Fruit fly (Drosophila melanogaster) whole organism, embryonic: ENCODE data around the gene CG17329.

Source experiments
- Antp ChIP-seq: fragments of 200-800 bp; sonication (Bioruptor generic); optimal IDR thresholded peaks from 3 replicates; lab custom pipeline; 2016; ENCODE audit warnings: missing biosample characterization, missing genetic modification characterization
- Awh ChIP-seq: fragments of 200-800 bp; sonication (Bioruptor generic); IDR thresholded peaks from 2 replicates; pipeline ENCODE4, ENCODE4 v1.3.6; 2022; ENCODE audit warnings: missing biosample characterization, missing genetic modification characterization
- CG10274 ChIP-seq: fragments of 200-800 bp; sonication (Bioruptor generic); optimal IDR thresholded peaks from 3 replicates; lab custom pipeline; 2017; ENCODE audit warnings: missing biosample characterization, mild to moderate bottlenecking, missing genetic modification characterization
- CG12071 ChIP-seq: fragments of 200-800 bp; sonication (Bioruptor generic); optimal IDR thresholded peaks from 3 replicates; lab custom pipeline; 2018; ENCODE audit warnings: missing biosample characterization, mild to moderate bottlenecking, missing genetic modification characterization
- CG14441 ChIP-seq: fragments of 200-800 bp; sonication (Bioruptor generic); IDR thresholded peaks from 2 replicates; pipeline ENCODE4 v1.3.6; 2022; ENCODE audit warnings: missing biosample characterization, missing genetic modification characterization
- CG14667 ChIP-seq: fragments of 200-800 bp; sonication (Bioruptor generic); IDR thresholded peaks from 2 replicates; pipeline ENCODE4 v1.3.6; 2022; ENCODE audit warnings: missing biosample characterization, missing genetic modification characterization
- CG14860 ChIP-seq: fragments of 200-800 bp; sonication (Bioruptor generic); IDR thresholded peaks from 3 replicates; pipeline ENCODE4 v1.3.6; 2022; ENCODE audit warnings: missing biosample characterization, missing genetic modification characterization; ENCODE audit not compliant: partially characterized antibody
- CG14965 ChIP-seq: fragments of 200-800 bp; sonication (Bioruptor generic); optimal IDR thresholded peaks from 2 replicates; lab custom pipeline; 2016; ENCODE audit warnings: missing biosample characterization, missing genetic modification characterization, borderline replicate concordance
- CG17186 ChIP-seq: fragments of 200-800 bp; sonication (Bioruptor generic); optimal IDR thresholded peaks from 3 replicates; lab custom pipeline; 2017; ENCODE audit warnings: missing biosample characterization, missing genetic modification reagents, missing genetic modification characterization
- CG18599 ChIP-seq: fragments of 200-800 bp; sonication (Bioruptor generic); optimal IDR thresholded peaks from 3 replicates; lab custom pipeline; 2017; ENCODE audit warnings: missing biosample characterization, missing genetic modification characterization, mild to moderate bottlenecking, moderate library complexity, missing genetic modification reagents
- CG32767 ChIP-seq: fragments of 200-800 bp; sonication (Bioruptor generic); IDR thresholded peaks from 2 replicates; pipeline ENCODE4 v1.3.6; 2022; ENCODE audit warnings: missing biosample characterization, missing genetic modification characterization
- CG3407 ChIP-seq: fragments of 200-800 bp; sonication (Bioruptor generic); optimal IDR thresholded peaks from 2 replicates; lab custom pipeline; 2018; ENCODE audit warnings: missing biosample characterization, mild to moderate bottlenecking, missing genetic modification characterization
- CG34376 ChIP-seq: fragments of 200-800 bp; sonication (Bioruptor generic); optimal IDR thresholded peaks from 2 replicates; lab custom pipeline; 2018; ENCODE audit warnings: missing biosample characterization, mild to moderate bottlenecking, missing genetic modification characterization
- CG6654 ChIP-seq: fragments of 200-800 bp; sonication (Bioruptor generic); optimal IDR thresholded peaks from 2 replicates; lab custom pipeline; 2017; ENCODE audit warnings: missing biosample characterization, mild to moderate bottlenecking, missing genetic modification characterization
- CG6813 ChIP-seq: fragments of 200-800 bp; sonication (Bioruptor generic); optimal IDR thresholded peaks from 2 replicates; lab custom pipeline; 2017; ENCODE audit warnings: missing biosample characterization, missing genetic modification characterization, mild to moderate bottlenecking, moderate library complexity, missing genetic modification reagents
- CG7839 ChIP-seq: fragments of 200-800 bp; sonication (Bioruptor generic); optimal IDR thresholded peaks from 3 replicates; lab custom pipeline; 2018; ENCODE audit warnings: missing biosample characterization, mild to moderate bottlenecking, missing genetic modification characterization, moderate library complexity
- Dek ChIP-seq: fragments of 200-800 bp; sonication (Bioruptor generic); optimal IDR thresholded peaks from 3 replicates; lab custom pipeline; 2019; ENCODE audit warnings: missing biosample characterization, mild to moderate bottlenecking, missing genetic modification characterization, moderate library complexity
- Ets97D ChIP-seq: fragments of 200-800 bp; sonication (Bioruptor generic); optimal IDR thresholded peaks from 3 replicates; lab custom pipeline; 2016; ENCODE audit warnings: missing biosample characterization, missing genetic modification characterization
- Fer2 ChIP-seq: fragments of 200-800 bp; sonication (Bioruptor generic); optimal IDR thresholded peaks from 2 replicates; lab custom pipeline; 2018; ENCODE audit warnings: missing biosample characterization, mild to moderate bottlenecking, missing genetic modification characterization, moderate library complexity
- Hey ChIP-seq: fragments of 200-800 bp; sonication (Bioruptor generic); optimal IDR thresholded peaks from 3 replicates; lab custom pipeline; 2018; ENCODE audit warnings: missing biosample characterization, mild to moderate bottlenecking, missing genetic modification characterization
- HmgD ChIP-seq: fragments of 200-800 bp; sonication (Bioruptor generic); optimal IDR thresholded peaks from 3 replicates; lab custom pipeline; 2016; ENCODE audit warnings: missing biosample characterization, missing genetic modification characterization
- Optix ChIP-seq: fragments of 200-800 bp; sonication (Bioruptor generic); IDR thresholded peaks from 3 replicates; pipeline ENCODE4 v1.3.6; 2022; ENCODE audit warnings: missing biosample characterization, missing genetic modification characterization
- Side ChIP-seq: fragments of 200-800 bp; sonication (Bioruptor generic); optimal IDR thresholded peaks from 2 replicates; lab custom pipeline; 2016; ENCODE audit warnings: missing biosample characterization, missing genetic modification characterization
- TFAM ChIP-seq: fragments of 200-800 bp; sonication (Bioruptor generic); optimal IDR thresholded peaks from 2 replicates; lab custom pipeline; 2017; ENCODE audit warnings: missing biosample characterization, missing genetic modification characterization, inconsistent platforms
- al ChIP-seq: fragments of 200-800 bp; sonication (Bioruptor generic); IDR thresholded peaks from 2 replicates; pipeline ENCODE4 v1.3.6; 2022; ENCODE audit warnings: missing biosample characterization, missing genetic modification characterization
- bab2 ChIP-seq: fragments of 200-800 bp; sonication (Bioruptor generic); optimal IDR thresholded peaks from 2 replicates; lab custom pipeline; 2016; ENCODE audit warnings: missing biosample characterization, missing genetic modification characterization
- bowl ChIP-seq: fragments of 200-800 bp; sonication (Bioruptor generic); IDR thresholded peaks from 2 replicates; pipeline ENCODE4 v1.3.6; 2022; ENCODE audit warnings: missing biosample characterization, missing genetic modification characterization
- bsh ChIP-seq, 2 experiments: fragments of 200-800 bp; sonication (Bioruptor generic); optimal IDR thresholded peaks; 2 replicates each; lab custom pipeline; 2017 to 2018; ENCODE audit warnings: mild to moderate bottlenecking in 2 of 2, missing biosample characterization in 2 of 2, missing genetic modification characterization in 2 of 2, moderate library complexity in 1 of 2
- cas ChIP-seq: fragments of 200-800 bp; sonication (Bioruptor generic); IDR thresholded peaks from 2 replicates; pipeline ENCODE4 v1.3.6; 2022; ENCODE audit warnings: missing biosample characterization, missing genetic modification characterization
- chm ChIP-seq: fragments of 200-800 bp; sonication (Bioruptor generic); IDR thresholded peaks from 2 replicates; pipeline ENCODE4 v1.3.6; 2022; ENCODE audit warnings: missing biosample characterization, missing genetic modification characterization
- ci ChIP-seq: fragments of 200-800 bp; sonication (Bioruptor generic); IDR thresholded peaks from 3 replicates; pipeline ENCODE4 v1.3.6; 2022; ENCODE audit warnings: missing biosample characterization, missing genetic modification characterization
- en ChIP-seq: fragments of 200-800 bp; sonication (Bioruptor generic); optimal IDR thresholded peaks from 2 replicates; lab custom pipeline; 2016; ENCODE audit warnings: missing biosample characterization, missing genetic modification characterization
- fd96Cb ChIP-seq: fragments of 200-800 bp; sonication (Bioruptor generic); optimal IDR thresholded peaks from 2 replicates; lab custom pipeline; 2018; ENCODE audit warnings: missing biosample characterization, mild to moderate bottlenecking, missing genetic modification characterization, moderate library complexity
- gro ChIP-seq: fragments of 200-800 bp; sonication (Bioruptor generic); optimal IDR thresholded peaks from 2 replicates; lab custom pipeline; 2016; ENCODE audit warnings: missing biosample characterization, missing genetic modification characterization
- gsb ChIP-seq: fragments of 200-800 bp; sonication (Bioruptor generic); IDR thresholded peaks from 2 replicates; pipeline ENCODE4 v1.3.6; 2022; ENCODE audit warnings: missing biosample characterization, missing genetic modification characterization
- h ChIP-seq: fragments of >200 bp; optimal IDR thresholded peaks from 2 replicates; lab custom pipeline; 2017
- her ChIP-seq: fragments of 200-800 bp; sonication (Bioruptor generic); optimal IDR thresholded peaks from 2 replicates; lab custom pipeline; 2016; ENCODE audit warnings: missing biosample characterization, missing genetic modification characterization
- lbe ChIP-seq: fragments of 200-800 bp; sonication (Bioruptor generic); optimal IDR thresholded peaks from 2 replicates; lab custom pipeline; 2016; ENCODE audit warnings: missing biosample characterization, mild to moderate bottlenecking, missing genetic modification characterization
- mld ChIP-seq: fragments of 200-800 bp; sonication (Bioruptor generic); IDR thresholded peaks from 3 replicates; pipeline ENCODE4 v1.3.6; 2022; ENCODE audit warnings: missing biosample characterization, missing genetic modification characterization; ENCODE audit not compliant: partially characterized antibody
- nom ChIP-seq: fragments of 200-800 bp; sonication (Bioruptor generic); optimal IDR thresholded peaks from 2 replicates; lab custom pipeline; 2017; ENCODE audit warnings: missing biosample characterization, missing genetic modification characterization, mild to moderate bottlenecking, moderate library complexity, missing genetic modification reagents
- pan ChIP-seq, 4 experiments: fragments of >200 bp in 3 of 4; fragments of 200-800 bp in 1 of 4; sonication (Bioruptor generic) in 1 of 4; optimal IDR thresholded peaks in 3 of 4; IDR thresholded peaks in 1 of 4; 2 replicates each; pipeline versions ENCODE4 v1.3.6 to Lab custom; 2017 to 2022; ENCODE audit warnings: missing biosample characterization in 2 of 4, missing genetic modification characterization in 2 of 4, mixed read lengths in 1 of 4
- peb ChIP-seq: fragments of 200-800 bp; sonication (Bioruptor generic); IDR thresholded peaks from 2 replicates; pipeline ENCODE4 v1.3.6; 2022; ENCODE audit warnings: missing biosample characterization, missing genetic modification characterization
- repo ChIP-seq: fragments of 200-800 bp; sonication (Bioruptor generic); optimal IDR thresholded peaks from 2 replicates; lab custom pipeline; 2016; ENCODE audit warnings: missing biosample characterization, missing genetic modification characterization
- rib ChIP-seq: fragments of 200-800 bp; sonication (Bioruptor generic); IDR thresholded peaks from 2 replicates; pipeline ENCODE4 v1.3.6; 2022; ENCODE audit warnings: missing biosample characterization, missing genetic modification characterization
- run ChIP-seq: fragments of 200-800 bp; sonication (Bioruptor generic); optimal IDR thresholded peaks from 3 replicates; lab custom pipeline; 2018; ENCODE audit warnings: missing biosample characterization, mild to moderate bottlenecking, missing genetic modification characterization
- sens-2 ChIP-seq: fragments of 200-800 bp; sonication (Bioruptor generic); IDR thresholded peaks from 2 replicates; pipeline ENCODE4 v1.3.6; 2022; ENCODE audit warnings: missing biosample characterization, missing genetic modification characterization
- tap ChIP-seq: fragments of 200-800 bp; optimal IDR thresholded peaks from 3 replicates; lab custom pipeline; 2019; ENCODE audit warnings: missing biosample characterization, mild to moderate bottlenecking, missing genetic modification characterization, moderate library complexity
- tll ChIP-seq, 2 experiments: fragments of 200-800 bp in 1 of 2; fragments of >200 bp in 1 of 2; sonication (Bioruptor generic) in 1 of 2; optimal IDR thresholded peaks; 2 replicates each; lab custom pipeline; 2017 to 2019; ENCODE audit warnings: missing biosample characterization in 2 of 2, missing genetic modification characterization in 2 of 2, mild to moderate bottlenecking in 1 of 2, moderate library complexity in 1 of 2
- zen ChIP-seq: fragments of 200-800 bp; sonication (Bioruptor generic); optimal IDR thresholded peaks from 3 replicates; lab custom pipeline; 2018; ENCODE audit warnings: missing biosample characterization, mild to moderate bottlenecking, missing genetic modification characterization, moderate library complexity

Gene CG17329

DNA sequence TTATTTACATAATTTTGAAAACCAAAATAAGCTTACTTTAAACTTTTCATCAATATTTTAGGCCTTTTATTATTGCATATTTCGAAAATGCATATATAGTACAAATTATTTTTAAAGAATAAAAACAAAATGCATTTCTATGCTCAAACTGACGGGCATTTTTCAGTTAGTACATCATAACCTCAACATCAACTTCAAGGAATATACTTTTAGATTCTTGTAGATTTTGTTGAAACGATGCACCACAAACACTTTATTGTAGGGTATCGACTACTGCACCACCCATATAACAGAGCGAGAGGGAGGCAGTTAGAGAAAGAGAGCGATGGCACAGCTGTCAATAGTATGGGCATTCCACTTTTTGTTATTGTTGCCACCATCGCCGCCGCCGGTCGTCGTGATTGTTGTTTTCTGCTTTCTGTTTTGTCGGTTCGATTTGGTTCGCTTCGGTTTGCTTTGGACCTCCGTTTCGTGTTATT lies 11.3 kb upstream of the CG17329 start (continued):
- TF ChIP-seq CG14860 (GFP tag; lab: Robert Waterston, UW) (no peak), repo (GFP tag; lab: Kevin White, UChicago) (peak; percentile 79), tap (tag; lab: Kevin White, UChicago) (peak; percentile 92), lbe (GFP tag; lab: Kevin White, UChicago) (peak; percentile 27), CG14667 (GFP tag; lab: Robert Waterston, UW) (peak; percentile 55; the same call in 1 of the 2 replicates), Antp (peak; percentile 87), bowl (GFP tag; lab: Robert Waterston, UW) (peak; percentile 56; the same call in 1 of the 2 replicates), CG32767 (GFP tag; lab: Robert Waterston, UW) (peak; percentile 84), sens-2 (GFP tag; lab: Robert Waterston, UW) (peak; percentile 52), CG3407 (peak; percentile 87), CG14965 (GFP tag; lab: Kevin White, UChicago) (peak; percentile 37), pan (optimal IDR thresholded peaks at IDR 0.05; lab: Kevin White, UChicago) (no peak), pan (GFP tag; optimal IDR thresholded peaks at IDR 0.05 in 1 of 2, IDR thresholded peaks at IDR 0.05 in 1 of 2) (peak in 1 of 2 experiments; percentile 78), Fer2 (peak; percentile 47), en (GFP tag; lab: Kevin White, UChicago) (peak; percentile 75), al (GFP tag; lab: Robert Waterston, UW) (no peak), ci (GFP tag; lab: Robert Waterston, UW) (peak; percentile 86), CG14441 (GFP tag; lab: Robert Waterston, UW) (peak; percentile 72), CG7839 (tag; lab: Kevin White, UChicago) (peak; percentile 94), bsh (GFP tag; optimal IDR thresholded peaks at IDR 0.05; lab: Kevin White, UChicago) (peak; percentile 85 to 93), CG12071 (GFP tag; lab: Kevin White, UChicago) (peak; percentile 87), CG34376 (peak; percentile 6), Side (peak; percentile 83), zen (tag; lab: Kevin White, UChicago) (peak; percentile 59), mld (GFP tag; lab: Robert Waterston, UW) (no peak), CG6654 (GFP tag; lab: Kevin White, UChicago) (peak; percentile 77), bab2 (GFP tag; lab: Kevin White, UChicago) (peak; percentile 82), nom (peak; percentile 30), Dek (tag; lab: Kevin White, UChicago) (peak; percentile 83), HmgD (GFP tag; lab: Kevin White, UChicago) (no peak), Hey (tag; lab: Kevin White, UChicago) (no peak), peb (peak; percentile 80), gsb (GFP tag; lab: Robert Waterston, UW) (no peak), her (GFP tag; lab: Kevin White, UChicago) (peak; percentile 58), CG17186 (GFP tag; lab: Kevin White, UChicago) (peak; percentile 68), cas (GFP tag; lab: Robert Waterston, UW) (no peak), fd96Cb (peak; percentile 96), TFAM (peak; percentile 42), CG10274 (GFP tag; lab: Kevin White, UChicago) (peak; percentile 99), rib (GFP tag; lab: Robert Waterston, UW) (peak; percentile 45; the same call in 1 of the 2 replicates), run (peak; percentile 91), Awh (peak; percentile 68; the same call in 1 of the 2 replicates), Ets97D (GFP tag; lab: Kevin White, UChicago) (peak; percentile 68), CG18599 (GFP tag; lab: Kevin White, UChicago) (peak; percentile 85), CG6813 (GFP tag; lab: Kevin White, UChicago) (peak; percentile 78), Optix (GFP tag; lab: Robert Waterston, UW) (peak; percentile 64; the same call in 1 of the 3 replicates), h (lab: Kevin White, UChicago) (no peak), gro (peak; percentile 20), chm (peak; percentile 41; the same call in 1 of the 2 replicates), tll (GFP tag; optimal IDR thresholded peaks at IDR 0.05; lab: Kevin White, UChicago) (peak in 1 of 2 experiments; percentile 41)
